Fruit fly (Drosophila melanogaster): ENCODE data around the gene CG11134.

- TF ChIP-seq CTCF (optimal IDR thresholded peaks at IDR 0.05) (no peak), CG8478 (optimal IDR thresholded peaks at IDR 0.05) (no peak)
Observed at dm6 chrX:13766495-13766894, 28.8 kb downstream of the CG11134 start.

All from S2 (cell line).